Fruit fly (Drosophila melanogaster) whole organism, pupa: ENCODE results near the gene CG15283.
A peak's percentile ranks its signal among the peaks of the same experiment; 100 is the strongest.

Experiments used
- CG10348 ChIP-seq: fragments of 200-800 bp; sonication (Bioruptor generic); IDR thresholded peaks from 2 replicates; pipeline ENCODE4 v1.3.6; 2022; ENCODE audit warnings: missing biosample characterization, missing genetic modification characterization
- CG12605 ChIP-seq: fragments of 200-800 bp; sonication (Bioruptor generic); IDR thresholded peaks from 2 replicates; pipeline ENCODE4 v1.3.6; 2022; ENCODE audit warnings: missing biosample characterization, missing genetic modification characterization
- CG13204 ChIP-seq: fragments of 200-800 bp; sonication (Bioruptor generic); optimal IDR thresholded peaks from 2 replicates; lab custom pipeline; 2018; ENCODE audit warnings: missing biosample characterization, mild to moderate bottlenecking, missing genetic modification characterization, moderate library complexity
- CG14655 ChIP-seq: fragments of 200-800 bp; sonication (Bioruptor generic); optimal IDR thresholded peaks from 3 replicates; lab custom pipeline; 2017; ENCODE audit warnings: mild to moderate bottlenecking, missing biosample characterization, missing genetic modification reagents, missing genetic modification characterization
- CG15710 ChIP-seq: fragments of 200-800 bp; sonication (Bioruptor generic); optimal IDR thresholded peaks from 2 replicates; lab custom pipeline; 2018; ENCODE audit warnings: missing biosample characterization, mild to moderate bottlenecking, missing genetic modification characterization, moderate library complexity
- CG17806 ChIP-seq: fragments of 200-800 bp; sonication (Bioruptor generic); optimal IDR thresholded peaks from 2 replicates; lab custom pipeline; 2018; ENCODE audit warnings: missing biosample characterization, mild to moderate bottlenecking, missing genetic modification characterization, moderate library complexity
- CG32121 ChIP-seq: fragments of 200-800 bp; sonication (Bioruptor generic); IDR thresholded peaks from 2 replicates; pipeline ENCODE4 v1.3.6; 2022; ENCODE audit warnings: missing biosample characterization, missing genetic modification characterization
- CG34367 ChIP-seq: fragments of 200-800 bp; sonication (Bioruptor generic); optimal IDR thresholded peaks from 2 replicates; lab custom pipeline; 2018; ENCODE audit warnings: missing biosample characterization, mild to moderate bottlenecking, missing genetic modification characterization
- CG4496 ChIP-seq: fragments of 200-800 bp; sonication (Bioruptor generic); IDR thresholded peaks from 3 replicates; pipeline ENCODE4 v1.3.6; 2022; ENCODE audit warnings: missing biosample characterization, missing genetic modification characterization
- CG8159 ChIP-seq: fragments of 200-800 bp; sonication (Bioruptor generic); optimal IDR thresholded peaks from 3 replicates; lab custom pipeline; 2018; ENCODE audit warnings: missing biosample characterization, mild to moderate bottlenecking, missing genetic modification characterization, moderate library complexity
- CG8301 ChIP-seq: fragments of 200-800 bp; sonication (Bioruptor generic); optimal IDR thresholded peaks from 2 replicates; lab custom pipeline; 2018; ENCODE audit warnings: missing biosample characterization, mild to moderate bottlenecking, missing genetic modification characterization
- CG9948 ChIP-seq: fragments of 200-800 bp; sonication (Bioruptor generic); optimal IDR thresholded peaks from 2 replicates; lab custom pipeline; 2018; ENCODE audit warnings: missing biosample characterization, mild to moderate bottlenecking, missing genetic modification characterization, moderate library complexity
- D1 ChIP-seq: fragments of 200-800 bp; sonication (Bioruptor generic); optimal IDR thresholded peaks from 2 replicates; lab custom pipeline; 2018; ENCODE audit warnings: missing biosample characterization, mild to moderate bottlenecking, missing genetic modification characterization, moderate library complexity
- EcR ChIP-seq: fragments of 200-800 bp; sonication (Bioruptor generic); optimal IDR thresholded peaks from 3 replicates; lab custom pipeline; 2019; ENCODE audit warnings: missing biosample characterization, missing genetic modification characterization, mild to moderate bottlenecking, moderate library complexity, missing genetic modification reagents
- Ets98B ChIP-seq: fragments of 200-800 bp; sonication (Bioruptor generic); IDR thresholded peaks from 2 replicates; pipeline ENCODE4 v1.3.6; 2022; ENCODE audit warnings: missing biosample characterization, missing genetic modification characterization
- Pif1A ChIP-seq: fragments of 200-800 bp; sonication (Bioruptor generic); optimal IDR thresholded peaks from 3 replicates; lab custom pipeline; 2016; ENCODE audit warnings: missing biosample characterization, missing genetic modification characterization
- Pif1B ChIP-seq: fragments of 200-800 bp; sonication (Bioruptor generic); optimal IDR thresholded peaks from 3 replicates; lab custom pipeline; 2016; ENCODE audit warnings: missing biosample characterization, missing genetic modification characterization
- Snoo ChIP-seq: fragments of 200-800 bp; sonication (Bioruptor generic); optimal IDR thresholded peaks from 3 replicates; lab custom pipeline; 2017; ENCODE audit warnings: missing biosample characterization, mild to moderate bottlenecking, missing genetic modification characterization, inconsistent platforms
- fd96Ca ChIP-seq: fragments of 200-800 bp; sonication (Bioruptor generic); IDR thresholded peaks from 3 replicates; pipeline ENCODE4 v1.3.6; 2022; ENCODE audit warnings: missing biosample characterization, missing genetic modification characterization
- gl ChIP-seq: fragments of 200-800 bp; sonication (Bioruptor generic); optimal IDR thresholded peaks from 2 replicates; lab custom pipeline; 2018; ENCODE audit warnings: missing biosample characterization, mild to moderate bottlenecking, missing genetic modification characterization
- rn ChIP-seq: fragments of 200-800 bp; sonication (Bioruptor generic); IDR thresholded peaks from 2 replicates; pipeline ENCODE4 v1.3.6; 2022; ENCODE audit warnings: missing biosample characterization, missing genetic modification characterization

CG15283 gene

DNA sequence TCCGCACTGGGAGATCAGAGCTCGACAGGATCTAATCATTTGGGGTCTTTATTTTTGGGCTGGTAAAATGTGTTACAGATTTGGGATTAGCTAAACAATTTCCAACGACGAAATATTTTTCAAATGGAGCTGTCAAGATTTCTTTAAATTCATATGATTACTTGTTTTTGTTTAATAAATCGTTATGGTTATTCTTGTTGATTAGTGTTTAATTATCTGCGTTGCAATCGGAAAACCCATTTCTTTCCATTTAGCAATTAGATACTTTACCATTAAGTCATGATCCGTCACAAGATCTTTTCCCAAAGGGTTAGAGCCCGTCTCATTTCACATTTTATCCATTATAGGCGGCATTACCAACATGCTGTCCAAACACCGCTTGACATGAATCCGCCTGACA, at the start of gene CG15283:
Gene CG15283 (minus strand): TSS at position 101 of the 400 bp plus-strand sequence.
- TF ChIP-seq Ets98B (GFP tag; lab: Robert Waterston, UW), result no peak
- TF ChIP-seq CG14655 (GFP tag; lab: Kevin White, UChicago), result no peak
- no peak for TF ChIP-seq CG8159 (tag; lab: Kevin White, UChicago)
- no peak for TF ChIP-seq Pif1A (GFP tag; lab: Kevin White, UChicago)
- TF ChIP-seq EcR (GFP tag; lab: Kevin White, UChicago), result no peak
- TF ChIP-seq CG4496, result no peak
- no peak for TF ChIP-seq rn (GFP tag; lab: Robert Waterston, UW)
- TF ChIP-seq fd96Ca, result no peak
- TF ChIP-seq Snoo, result no peak
- TF ChIP-seq CG32121 (GFP tag; lab: Robert Waterston, UW), result no peak
- TF ChIP-seq CG12605, result no peak
- TF ChIP-seq CG15710 (tag; lab: Kevin White, UChicago), result no peak
- TF ChIP-seq CG10348 (GFP tag; lab: Robert Waterston, UW), result no peak
- no peak for TF ChIP-seq gl (tag; lab: Kevin White, UChicago)
- TF ChIP-seq Pif1B (GFP tag; lab: Kevin White, UChicago), result no peak
- no peak for TF ChIP-seq CG9948 (tag; lab: Kevin White, UChicago)
- TF ChIP-seq CG17806 (tag; lab: Kevin White, UChicago), result no peak
- TF ChIP-seq CG34367 (tag; lab: Kevin White, UChicago), result no peak

DNA sequence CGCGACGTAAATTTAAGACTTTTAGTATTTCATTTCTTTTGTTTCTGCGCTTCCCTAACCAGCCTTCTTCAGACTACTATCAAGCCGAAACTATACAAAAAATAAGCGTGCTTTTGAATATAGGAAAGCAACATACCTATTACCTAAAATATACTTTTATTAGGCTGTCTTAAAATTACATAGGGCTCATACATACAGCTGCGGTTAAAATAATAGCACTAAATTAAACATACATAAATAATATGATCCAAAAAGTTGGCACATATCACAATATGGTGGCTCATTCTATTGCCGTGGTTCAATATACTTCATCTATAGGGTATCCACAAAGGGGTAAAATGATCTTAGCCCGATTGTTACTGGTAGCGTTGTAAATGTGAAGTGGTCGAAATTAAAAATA, 49.7 kb upstream of the CG15283 start:
- TF ChIP-seq CG14655 (GFP tag; lab: Kevin White, UChicago) (peak; percentile 8), CG17806 (tag; lab: Kevin White, UChicago) (peak; percentile 1), CG12605 (no peak), gl (tag; lab: Kevin White, UChicago) (no peak), CG8159 (tag; lab: Kevin White, UChicago) (peak; percentile 25), EcR (GFP tag; lab: Kevin White, UChicago) (no peak), CG9948 (tag; lab: Kevin White, UChicago) (peak; percentile 30), CG15710 (tag; lab: Kevin White, UChicago) (peak; percentile 38)

DNA sequence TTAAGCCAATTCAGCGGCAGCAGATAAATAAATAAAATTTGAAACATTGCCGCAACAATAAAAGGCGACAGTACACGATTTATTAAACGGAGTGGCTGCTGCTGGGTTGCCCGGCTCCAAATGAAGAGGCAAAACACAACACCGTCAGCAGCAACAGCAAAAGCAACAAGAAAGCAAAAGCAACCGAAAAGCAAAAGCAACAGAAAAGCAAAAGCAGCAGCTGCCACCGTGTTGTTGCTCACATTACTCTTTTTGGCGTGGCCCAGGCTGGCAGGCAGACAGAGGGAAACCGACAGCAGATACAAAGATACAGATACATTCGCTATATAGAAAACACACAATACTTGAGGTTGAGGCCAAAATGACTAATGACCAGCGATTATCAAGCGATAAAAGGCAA, 48.8 kb upstream of the CG15283 start:
- TF ChIP-seq D1 (tag; lab: Kevin White, UChicago), result no peak
- TF ChIP-seq Ets98B (GFP tag; lab: Robert Waterston, UW), result peak; percentile 26; the same call in 1 of the 2 replicates
- TF ChIP-seq CG17806 (tag; lab: Kevin White, UChicago), result no peak
- no peak for TF ChIP-seq gl (tag; lab: Kevin White, UChicago)
- TF ChIP-seq CG32121 (GFP tag; lab: Robert Waterston, UW), result no peak
- TF ChIP-seq CG12605, result no peak
- peak; percentile 29 for TF ChIP-seq CG13204
- no peak for TF ChIP-seq Pif1A (GFP tag; lab: Kevin White, UChicago)
- TF ChIP-seq CG8159 (tag; lab: Kevin White, UChicago), result no peak
- TF ChIP-seq EcR (GFP tag; lab: Kevin White, UChicago), result no peak
- TF ChIP-seq CG14655 (GFP tag; lab: Kevin White, UChicago), result no peak
- no peak for TF ChIP-seq fd96Ca

DNA sequence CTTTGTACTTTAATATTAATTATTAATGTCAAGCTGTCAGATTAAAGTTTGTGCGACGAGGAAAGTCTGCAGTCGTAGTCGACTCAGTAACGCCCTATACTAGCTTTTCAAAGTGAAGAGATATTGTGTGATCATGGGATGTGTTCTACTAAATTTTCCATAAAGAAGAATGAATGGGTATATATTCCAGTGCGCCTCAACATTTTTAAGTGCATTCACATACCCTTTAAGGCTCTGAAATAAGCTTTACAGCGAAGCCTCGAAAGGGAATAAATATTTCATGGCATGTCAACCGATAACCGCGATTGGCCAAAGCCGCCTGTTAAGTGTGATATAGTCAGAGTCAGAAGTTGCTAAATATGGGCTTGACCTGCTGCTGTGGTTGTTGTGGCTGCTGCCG, 48.4 kb upstream of the CG15283 start:
- TF ChIP-seq CG13204 (no peak), CG32121 (GFP tag; lab: Robert Waterston, UW) (no peak), CG8301 (tag; lab: Kevin White, UChicago) (no peak), Snoo (no peak), gl (tag; lab: Kevin White, UChicago) (no peak), Pif1B (GFP tag; lab: Kevin White, UChicago) (no peak), CG17806 (tag; lab: Kevin White, UChicago) (no peak), fd96Ca (no peak), Ets98B (GFP tag; lab: Robert Waterston, UW) (no peak), CG34367 (tag; lab: Kevin White, UChicago) (no peak), CG15710 (tag; lab: Kevin White, UChicago) (peak; percentile 5), rn (GFP tag; lab: Robert Waterston, UW) (no peak), Pif1A (GFP tag; lab: Kevin White, UChicago) (peak; percentile 20), CG4496 (no peak), CG8159 (tag; lab: Kevin White, UChicago) (peak; percentile 22)
- TF ChIP-seq, all 21 proteins: peak for 3

DNA sequence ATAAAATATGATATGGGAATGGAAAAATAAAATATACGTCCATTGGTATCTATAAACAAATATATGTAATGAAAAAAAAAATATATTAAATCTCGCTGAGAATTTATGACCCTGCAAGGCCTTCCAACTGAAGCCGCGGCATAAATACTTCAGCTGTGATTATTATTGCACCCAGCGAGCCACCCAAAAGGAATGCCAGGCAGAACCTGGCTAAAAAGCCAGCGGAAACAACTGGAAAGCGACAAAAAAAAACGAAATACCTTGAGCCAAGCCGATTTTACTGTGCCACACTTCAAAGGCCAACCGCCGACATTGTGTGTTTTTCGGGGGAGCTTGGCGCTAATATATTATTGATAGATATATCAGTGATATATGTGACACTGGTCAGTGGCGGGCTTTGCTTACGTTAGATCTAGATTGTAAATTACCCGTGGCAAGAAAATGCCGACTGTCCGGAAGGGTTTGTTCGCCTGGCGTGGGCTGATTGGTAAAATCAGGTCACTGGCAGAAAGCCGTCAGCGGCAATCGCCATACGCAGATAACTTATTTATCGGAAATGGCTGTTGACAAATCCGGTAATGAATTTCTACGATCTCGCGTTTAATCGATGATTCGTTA, 47.8 kb upstream of the CG15283 start:
- TF ChIP-seq Snoo, result no peak
- no peak for TF ChIP-seq CG14655 (GFP tag; lab: Kevin White, UChicago)
- TF ChIP-seq fd96Ca, result 0 out of 3 replicates have a peak, but pooled peaks have one; percentile 19
- TF ChIP-seq Ets98B (GFP tag; lab: Robert Waterston, UW), result no peak
- TF ChIP-seq CG4496, result no peak
- TF ChIP-seq Pif1B (GFP tag; lab: Kevin White, UChicago), result no peak
- TF ChIP-seq, all 21 proteins: peak for 1

DNA sequence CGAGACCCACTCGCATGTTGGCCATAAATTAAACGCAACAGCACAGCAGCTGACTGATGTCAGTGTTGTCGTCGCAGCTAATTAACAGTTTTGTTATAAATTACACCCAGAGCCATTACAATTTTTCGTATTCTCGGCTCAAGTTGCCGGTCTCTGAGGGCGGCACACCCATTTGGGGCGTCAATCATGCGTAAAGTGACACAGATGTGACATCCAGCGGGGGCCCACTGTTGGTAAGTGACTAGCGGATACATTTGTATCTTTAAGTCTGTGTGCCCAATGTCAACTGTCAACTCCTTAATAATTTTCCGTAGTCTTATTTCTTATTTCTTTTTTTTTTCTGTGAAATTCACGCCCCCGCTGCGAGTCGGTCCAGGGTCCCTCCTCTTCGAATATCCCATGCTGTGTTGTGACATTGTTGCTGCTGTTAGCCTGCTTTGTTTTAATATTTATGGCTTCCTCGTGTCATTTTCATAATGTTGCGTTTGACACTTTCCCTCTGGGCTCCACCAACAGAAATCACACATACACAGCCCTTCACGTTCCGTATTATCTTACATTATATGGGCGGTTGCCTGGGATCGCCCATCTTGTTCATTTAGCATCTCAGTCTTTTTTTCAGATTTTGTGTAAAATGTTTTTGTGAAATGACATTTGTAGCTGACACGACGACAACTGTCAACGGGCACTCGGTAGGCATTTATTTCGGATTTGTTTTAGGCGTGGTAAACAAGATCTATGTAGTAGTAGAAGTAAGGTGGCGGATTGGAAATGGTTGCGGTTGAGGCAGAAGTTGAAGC, 46.9 kb upstream of the CG15283 start:
- no peak for TF ChIP-seq CG32121 (GFP tag; lab: Robert Waterston, UW)
- no peak for TF ChIP-seq CG9948 (tag; lab: Kevin White, UChicago)
- TF ChIP-seq Ets98B (GFP tag; lab: Robert Waterston, UW), result no peak
- no peak for TF ChIP-seq CG15710 (tag; lab: Kevin White, UChicago)
- TF ChIP-seq Pif1B (GFP tag; lab: Kevin White, UChicago), result no peak
- TF ChIP-seq rn (GFP tag; lab: Robert Waterston, UW), result no peak
- TF ChIP-seq CG34367 (tag; lab: Kevin White, UChicago), result no peak
